Fruit fly (Drosophila melanogaster) whole organism, embryonic: Measurements from ENCODE around the gene CG43345.

Source experiments
- Adf1 ChIP-seq: fragments of 200-800 bp; sonication (Bioruptor generic); IDR thresholded peaks from 2 replicates; pipeline ENCODE4 v1.3.6; 2022; ENCODE audit warnings: missing biosample characterization, missing genetic modification characterization
- Antp ChIP-seq: fragments of 200-800 bp; sonication (Bioruptor generic); optimal IDR thresholded peaks from 3 replicates; lab custom pipeline; 2016; ENCODE audit warnings: missing biosample characterization, missing genetic modification characterization
- B-H2 ChIP-seq: fragments of 200-800 bp; sonication (Bioruptor generic); optimal IDR thresholded peaks from 2 replicates; lab custom pipeline; 2018; ENCODE audit warnings: missing biosample characterization, mild to moderate bottlenecking, missing genetic modification characterization
- Bgb ChIP-seq: fragments of 200-800 bp; sonication (Bioruptor generic); IDR thresholded peaks from 2 replicates; pipeline ENCODE4 v1.3.6; 2022; ENCODE audit warnings: missing biosample characterization, missing genetic modification characterization; ENCODE audit not compliant: partially characterized antibody
- CG10321 ChIP-seq: fragments of 200-800 bp; sonication (Bioruptor generic); IDR thresholded peaks from 2 replicates; pipeline ENCODE4 v1.3.6; 2022; ENCODE audit warnings: missing biosample characterization, missing genetic modification characterization
- CG11456 ChIP-seq: fragments of 200-800 bp; sonication (Bioruptor generic); IDR thresholded peaks from 3 replicates; pipeline ENCODE4 v1.3.6; 2022; ENCODE audit warnings: missing biosample characterization, missing genetic modification characterization
- CG1233 ChIP-seq: fragments of 200-800 bp; sonication (Bioruptor generic); optimal IDR thresholded peaks from 4 replicates; lab custom pipeline; 2018; ENCODE audit warnings: missing biosample characterization, mild to moderate bottlenecking, missing genetic modification characterization
- CG12769 ChIP-seq: fragments of 200-800 bp; sonication (Bioruptor generic); optimal IDR thresholded peaks from 2 replicates; lab custom pipeline; 2019; ENCODE audit warnings: missing biosample characterization, mild to moderate bottlenecking, missing genetic modification characterization, moderate library complexity
- CG12942 ChIP-seq: fragments of 200-800 bp; sonication (Bioruptor generic); optimal IDR thresholded peaks from 3 replicates; lab custom pipeline; 2016; ENCODE audit warnings: missing biosample characterization, missing genetic modification characterization
- CG13775 ChIP-seq: fragments of 200-800 bp; sonication (Bioruptor generic); optimal IDR thresholded peaks from 3 replicates; lab custom pipeline; 2017; ENCODE audit warnings: missing biosample characterization, mild to moderate bottlenecking, missing genetic modification characterization
- CG17359 ChIP-seq: fragments of 200-800 bp; sonication (Bioruptor generic); optimal IDR thresholded peaks from 3 replicates; lab custom pipeline; 2018; ENCODE audit warnings: missing biosample characterization, mild to moderate bottlenecking, missing genetic modification characterization, moderate library complexity
- CG17568 ChIP-seq: fragments of 200-800 bp; sonication (Bioruptor generic); optimal IDR thresholded peaks from 2 replicates; lab custom pipeline; 2018; ENCODE audit warnings: missing biosample characterization, mild to moderate bottlenecking, missing genetic modification characterization, moderate library complexity
- CG2889 ChIP-seq: fragments of 200-800 bp; sonication (Bioruptor generic); IDR thresholded peaks from 3 replicates; pipeline ENCODE4 v1.3.6; 2022; ENCODE audit warnings: missing biosample characterization, missing genetic modification characterization
- CG33213 ChIP-seq: fragments of 200-800 bp; sonication (Bioruptor generic); optimal IDR thresholded peaks from 3 replicates; lab custom pipeline; 2016; ENCODE audit warnings: missing biosample characterization, missing genetic modification characterization
- CG34376 ChIP-seq: fragments of 200-800 bp; sonication (Bioruptor generic); optimal IDR thresholded peaks from 2 replicates; lab custom pipeline; 2018; ENCODE audit warnings: missing biosample characterization, mild to moderate bottlenecking, missing genetic modification characterization
- CG4617 ChIP-seq: fragments of 200-800 bp; sonication (Bioruptor generic); optimal IDR thresholded peaks from 3 replicates; lab custom pipeline; 2016; ENCODE audit warnings: missing biosample characterization, missing genetic modification characterization, borderline replicate concordance
- CG4820 ChIP-seq: fragments of 200-800 bp; sonication (Bioruptor generic); optimal IDR thresholded peaks from 3 replicates; lab custom pipeline; 2016; ENCODE audit warnings: missing biosample characterization, missing genetic modification characterization
- CG7745 ChIP-seq: fragments of 200-800 bp; sonication (Bioruptor generic); optimal IDR thresholded peaks from 2 replicates; lab custom pipeline; 2018; ENCODE audit warnings: missing biosample characterization, mild to moderate bottlenecking, missing genetic modification characterization, moderate library complexity
- CG8388 ChIP-seq: fragments of 200-800 bp; sonication (Bioruptor generic); optimal IDR thresholded peaks from 2 replicates; lab custom pipeline; 2019; ENCODE audit warnings: missing biosample characterization, mild to moderate bottlenecking, missing genetic modification characterization, moderate library complexity
- CG8765 ChIP-seq: fragments of 200-800 bp; sonication (Bioruptor generic); IDR thresholded peaks from 2 replicates; pipeline ENCODE4 v1.3.6; 2022; ENCODE audit warnings: missing biosample characterization, missing genetic modification characterization
- CG9797 ChIP-seq: fragments of 200-800 bp; sonication (Bioruptor generic); optimal IDR thresholded peaks from 3 replicates; lab custom pipeline; 2018; ENCODE audit warnings: missing biosample characterization, mild to moderate bottlenecking, missing genetic modification characterization
- CG9876 ChIP-seq: fragments of 200-800 bp; sonication (Bioruptor generic); optimal IDR thresholded peaks from 2 replicates; lab custom pipeline; 2016; ENCODE audit warnings: missing biosample characterization, missing genetic modification characterization
- Chrac-16 ChIP-seq: fragments of 200-800 bp; sonication (Bioruptor generic); optimal IDR thresholded peaks from 3 replicates; lab custom pipeline; 2016; ENCODE audit warnings: missing biosample characterization, missing genetic modification characterization
- Deaf1 ChIP-seq: fragments of 200-800 bp; optimal IDR thresholded peaks from 3 replicates; lab custom pipeline; 2019; ENCODE audit warnings: missing biosample characterization, mild to moderate bottlenecking, missing genetic modification characterization, moderate library complexity
- Dip3 ChIP-seq: fragments of 200-800 bp; sonication (Bioruptor generic); optimal IDR thresholded peaks from 3 replicates; lab custom pipeline; 2016; ENCODE audit warnings: missing biosample characterization, missing genetic modification characterization
- Ets97D ChIP-seq: fragments of 200-800 bp; sonication (Bioruptor generic); optimal IDR thresholded peaks from 3 replicates; lab custom pipeline; 2016; ENCODE audit warnings: missing biosample characterization, missing genetic modification characterization
- Med ChIP-seq: fragments of 200-800 bp; sonication (Bioruptor generic); peaks from one replicate; lab custom pipeline; 2016; ENCODE audit warnings: missing biosample characterization, missing genetic modification characterization, mild to moderate bottlenecking, inconsistent platforms, moderate library complexity
- Scr ChIP-seq: fragments of 200-800 bp; sonication (Bioruptor generic); IDR thresholded peaks from 2 replicates; pipeline ENCODE4 v1.3.6; 2022; ENCODE audit warnings: missing biosample characterization, missing genetic modification characterization; ENCODE audit not compliant: partially characterized antibody
- Ssrp ChIP-seq: fragments of 200-800 bp; sonication (Bioruptor generic); optimal IDR thresholded peaks from 2 replicates; lab custom pipeline; 2018; ENCODE audit warnings: missing biosample characterization, mild to moderate bottlenecking, missing genetic modification characterization, moderate library complexity
- Stat92E ChIP-seq, 3 experiments: fragments of >200 bp in 2 of 3; fragments of 200-800 bp in 1 of 3; sonication (Bioruptor generic) in 1 of 3; optimal IDR thresholded peaks; 2 replicates each; lab custom pipeline; 2017 to 2019; ENCODE audit warnings: missing biosample characterization in 3 of 3, missing genetic modification characterization in 3 of 3, mild to moderate bottlenecking in 1 of 3, moderate library complexity in 1 of 3
- ara ChIP-seq: fragments of 200-800 bp; sonication (Bioruptor generic); IDR thresholded peaks from 2 replicates; pipeline ENCODE4 v1.3.6; 2022; ENCODE audit warnings: missing biosample characterization, missing genetic modification characterization
- bab2 ChIP-seq: fragments of 200-800 bp; sonication (Bioruptor generic); optimal IDR thresholded peaks from 2 replicates; lab custom pipeline; 2016; ENCODE audit warnings: missing biosample characterization, missing genetic modification characterization
- bcd ChIP-seq: fragments of 200-800 bp; sonication (Bioruptor generic); optimal IDR thresholded peaks from 2 replicates; lab custom pipeline; 2017; ENCODE audit warnings: missing biosample characterization, mild to moderate bottlenecking, missing genetic modification characterization
- bigmax ChIP-seq: fragments of 200-800 bp; sonication (Bioruptor generic); optimal IDR thresholded peaks from 2 replicates; lab custom pipeline; 2018; ENCODE audit warnings: missing biosample characterization, mild to moderate bottlenecking, missing genetic modification characterization
- btn ChIP-seq: fragments of 200-800 bp; sonication (Bioruptor generic); optimal IDR thresholded peaks from 2 replicates; lab custom pipeline; 2016; ENCODE audit warnings: missing biosample characterization, missing genetic modification characterization
- chinmo ChIP-seq: fragments of 200-800 bp; sonication (Bioruptor generic); IDR thresholded peaks from 4 replicates; pipeline ENCODE4 v1.3.6; 2022; ENCODE audit warnings: missing biosample characterization, missing genetic modification characterization; ENCODE audit not compliant: partially characterized antibody
- ci ChIP-seq: fragments of 200-800 bp; sonication (Bioruptor generic); IDR thresholded peaks from 3 replicates; pipeline ENCODE4 v1.3.6; 2022; ENCODE audit warnings: missing biosample characterization, missing genetic modification characterization
- crol ChIP-seq: fragments of 200-800 bp; sonication (Bioruptor generic); IDR thresholded peaks from 2 replicates; pipeline ENCODE4 v1.3.6; 2022; ENCODE audit warnings: missing biosample characterization, missing genetic modification characterization
- fd96Cb ChIP-seq: fragments of 200-800 bp; sonication (Bioruptor generic); optimal IDR thresholded peaks from 2 replicates; lab custom pipeline; 2018; ENCODE audit warnings: missing biosample characterization, mild to moderate bottlenecking, missing genetic modification characterization, moderate library complexity
- gfzf ChIP-seq: fragments of 200-800 bp; sonication (Bioruptor generic); optimal IDR thresholded peaks from 2 replicates; lab custom pipeline; 2016; ENCODE audit warnings: missing biosample characterization, mild to moderate bottlenecking, missing genetic modification characterization, moderate library complexity
- knrl ChIP-seq: fragments of 200-800 bp; sonication (Bioruptor generic); IDR thresholded peaks from 3 replicates; pipeline ENCODE4 v1.3.6; 2022; ENCODE audit warnings: missing biosample characterization, missing genetic modification characterization; ENCODE audit not compliant: partially characterized antibody
- lab ChIP-seq: fragments of 200-800 bp; sonication (Bioruptor generic); optimal IDR thresholded peaks from 3 replicates; lab custom pipeline; 2017; ENCODE audit warnings: missing biosample characterization, missing genetic modification characterization, mild to moderate bottlenecking, moderate library complexity, missing genetic modification reagents
- mld ChIP-seq: fragments of 200-800 bp; sonication (Bioruptor generic); IDR thresholded peaks from 3 replicates; pipeline ENCODE4 v1.3.6; 2022; ENCODE audit warnings: missing biosample characterization, missing genetic modification characterization; ENCODE audit not compliant: partially characterized antibody
- pan ChIP-seq, 4 experiments: fragments of >200 bp in 3 of 4; fragments of 200-800 bp in 1 of 4; sonication (Bioruptor generic) in 1 of 4; optimal IDR thresholded peaks in 3 of 4; IDR thresholded peaks in 1 of 4; 2 replicates each; pipeline versions ENCODE4 v1.3.6 to Lab custom; 2017 to 2022; ENCODE audit warnings: missing biosample characterization in 2 of 4, missing genetic modification characterization in 2 of 4, mixed read lengths in 1 of 4
- peb ChIP-seq: fragments of 200-800 bp; sonication (Bioruptor generic); IDR thresholded peaks from 2 replicates; pipeline ENCODE4 v1.3.6; 2022; ENCODE audit warnings: missing biosample characterization, missing genetic modification characterization
- pzg ChIP-seq: fragments of 200-800 bp; sonication (Bioruptor generic); optimal IDR thresholded peaks from 3 replicates; lab custom pipeline; 2018; ENCODE audit warnings: missing biosample characterization, mild to moderate bottlenecking, missing genetic modification characterization, moderate library complexity
- seq ChIP-seq: fragments of 200-800 bp; sonication (Bioruptor generic); IDR thresholded peaks from 2 replicates; pipeline ENCODE4 v1.3.6; 2022; ENCODE audit warnings: missing biosample characterization, missing genetic modification characterization
- tin ChIP-seq: fragments of 200-800 bp; sonication (Bioruptor generic); optimal IDR thresholded peaks from 3 replicates; lab custom pipeline; 2016; ENCODE audit warnings: missing biosample characterization, missing genetic modification characterization

CG43345 gene

DNA sequence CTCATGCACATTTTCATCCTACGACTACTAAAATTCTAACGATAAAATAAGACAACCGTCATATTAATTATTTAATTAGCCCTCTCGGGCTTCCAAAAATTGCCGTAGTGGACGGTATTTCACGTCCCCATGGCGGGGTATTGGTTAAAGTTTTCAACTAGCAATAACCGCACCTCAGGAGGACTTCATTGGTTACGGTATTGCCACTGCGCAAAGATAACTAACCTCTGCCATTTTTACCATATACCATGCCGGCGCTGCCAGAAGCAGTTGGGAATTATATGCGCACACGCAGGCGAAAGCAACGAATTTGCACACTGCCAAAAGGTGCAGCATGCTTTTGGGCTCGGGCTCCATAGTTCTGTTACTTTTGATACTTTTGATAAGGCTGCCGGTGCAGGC is 46.6 kb upstream of the CG43345 start (continued):
- TF ChIP-seq peb (GFP tag; lab: Robert Waterston, UW) (0 out of 2 replicates have a peak, but pooled peaks have one; percentile 7), CG33213 (GFP tag; lab: Kevin White, UChicago) (peak; percentile 71), ci (GFP tag; lab: Robert Waterston, UW) (no peak; the same call in 2 of the 3 replicates), fd96Cb (peak; percentile 40), CG8765 (GFP tag; lab: Robert Waterston, UW) (peak; percentile 41; the same call in 1 of the 2 replicates), Dip3 (peak; percentile 29), CG12942 (peak; percentile 5), Chrac-16 (GFP tag; lab: Kevin White, UChicago) (peak; percentile 37), mld (GFP tag; lab: Robert Waterston, UW) (peak; percentile 66; the same call in 2 of the 3 replicates), Adf1 (GFP tag; lab: Robert Waterston, UW) (0 out of 2 replicates have a peak, but pooled peaks have one; percentile 15), crol (GFP tag; lab: Robert Waterston, UW) (no peak), CG17568 (no peak), CG13775 (GFP tag; lab: Kevin White, UChicago) (peak; percentile 13), tin (GFP tag; lab: Kevin White, UChicago) (peak; percentile 39), CG9797 (GFP tag; lab: Kevin White, UChicago) (no peak), B-H2 (GFP tag; lab: Kevin White, UChicago) (peak; percentile 22), CG2889 (GFP tag; lab: Robert Waterston, UW) (0 out of 3 replicates have a peak, but pooled peaks have one; percentile 36), knrl (GFP tag; lab: Robert Waterston, UW) (peak; percentile 65; the same call in 2 of the 3 replicates), bigmax (GFP tag; lab: Kevin White, UChicago) (peak; percentile 63), Ssrp (no peak), seq (GFP tag; lab: Robert Waterston, UW) (no peak), bcd (peak; percentile 36), Stat92E (GFP tag; optimal IDR thresholded peaks at IDR 0.05; lab: Kevin White, UChicago) (peak in 1 of 3 experiments; percentile 57), btn (peak; percentile 12), Ets97D (GFP tag; lab: Kevin White, UChicago) (peak; percentile 13), CG4820 (GFP tag; lab: Kevin White, UChicago) (peak; percentile 1), CG1233 (GFP tag; lab: Kevin White, UChicago) (peak; percentile 27), CG8388 (GFP tag; lab: Kevin White, UChicago) (no peak), CG17359 (tag; lab: Kevin White, UChicago) (peak; percentile 53), bab2 (GFP tag; lab: Kevin White, UChicago) (peak; percentile 26), CG11456 (GFP tag; lab: Robert Waterston, UW) (peak; percentile 75), gfzf (GFP tag; lab: Kevin White, UChicago) (no peak), CG7745 (tag; lab: Kevin White, UChicago) (no peak), chinmo (GFP tag; lab: Robert Waterston, UW) (0 out of 4 replicates have a peak, but pooled peaks have one; percentile 63), lab (peak; percentile 63), Scr (GFP tag; lab: Robert Waterston, UW) (0 out of 2 replicates have a peak, but pooled peaks have one; percentile 10), pzg (GFP tag; lab: Kevin White, UChicago) (no peak), Med (peak; percentile 94), CG9876 (GFP tag; lab: Kevin White, UChicago) (peak; percentile 7), Antp (GFP tag; lab: Kevin White, UChicago) (peak; percentile 46), Deaf1 (peak; percentile 27), Bgb (GFP tag; lab: Robert Waterston, UW) (peak; percentile 78), CG34376 (GFP tag; lab: Kevin White, UChicago) (peak; percentile 60), CG10321 (GFP tag; lab: Robert Waterston, UW) (no peak), CG4617 (no peak), CG12769 (tag; lab: Kevin White, UChicago) (peak; percentile 52), pan (optimal IDR thresholded peaks at IDR 0.05; lab: Kevin White, UChicago) (no peak), pan (GFP tag; optimal IDR thresholded peaks at IDR 0.05 in 1 of 2, IDR thresholded peaks at IDR 0.05 in 1 of 2) (peak in 1 of 2 experiments; percentile 36), ara (GFP tag; lab: Robert Waterston, UW) (peak; percentile 69; the same call in 1 of the 2 replicates)
